Worm (Caenorhabditis elegans) whole organism, L4 larva: Measurements from ENCODE around the gene srx-8.

Experiments used
- D1046.2 ChIP-seq: fragments of 200-800 bp; sonication (Bioruptor generic); IDR thresholded peaks from 2 replicates; pipeline ENCODE4 v1.3.6; 2022; ENCODE audit warnings: missing genetic modification characterization, missing compliant biosample characterization
- F44E2.7 ChIP-seq: fragments of 200-800 bp; sonication (Bioruptor generic); IDR thresholded peaks from 2 replicates; pipeline ENCODE4 v2.1.2; 2022; ENCODE audit warnings: missing genetic modification characterization, missing compliant biosample characterization
- T26A8.4 ChIP-seq: fragments of 200-800 bp; sonication (Bioruptor generic); IDR thresholded peaks from 2 replicates; pipeline ENCODE4 v1.3.6; 2022; ENCODE audit warnings: missing genetic modification characterization, missing compliant biosample characterization
- Y105C5A.15 ChIP-seq: fragments of 200-800 bp; sonication (Bioruptor generic); IDR thresholded peaks from 2 replicates; pipeline ENCODE4 v1.3.6; 2022; ENCODE audit warnings: missing genetic modification characterization, missing compliant biosample characterization
- Y48G9A.11 ChIP-seq: fragments of 200-800 bp; sonication (Bioruptor generic); IDR thresholded peaks from 2 replicates; pipeline ENCODE4 v1.3.6; 2022; ENCODE audit warnings: missing genetic modification reagents, missing genetic modification characterization, missing compliant biosample characterization
- Y5F2A.4 ChIP-seq: fragments of 200-800 bp; sonication (Bioruptor generic); optimal IDR thresholded peaks from 2 replicates; lab custom pipeline; 2018; ENCODE audit warnings: mild to moderate bottlenecking, missing genetic modification characterization, missing compliant biosample characterization
- Y75B8A.6 ChIP-seq: fragments of 200-800 bp; sonication (Bioruptor generic); IDR thresholded peaks from 2 replicates; pipeline ENCODE4 v1.3.6; 2022; ENCODE audit warnings: missing genetic modification reagents, missing genetic modification characterization, missing compliant biosample characterization
- ZK337.2 ChIP-seq: fragments of 200-800 bp; sonication (Bioruptor generic); IDR thresholded peaks from 2 replicates; pipeline ENCODE4 v1.3.6; 2022; ENCODE audit warnings: missing genetic modification reagents, missing genetic modification characterization, missing compliant biosample characterization
- ama-1 ChIP-seq: fragments of 150-350 bp; optimal IDR thresholded peaks from 2 replicates; lab custom pipeline; 2014; ENCODE audit warnings: inconsistent platforms, mixed read lengths
- arid-1 ChIP-seq: fragments of 200-800 bp; sonication (Bioruptor generic); conservative IDR thresholded peaks from 2 replicates; pipeline ENCODE4 v1.3.6; 2022; ENCODE audit warnings: missing genetic modification reagents, missing genetic modification characterization, missing compliant biosample characterization
- ceh-28 ChIP-seq: fragments of 150-350 bp; optimal IDR thresholded peaks from 2 replicates; lab custom pipeline; 2014; ENCODE audit warnings: missing biosample characterization, missing genetic modification reagents, missing genetic modification characterization
- ceh-62 ChIP-seq: sonication (generic microtip); optimal IDR thresholded peaks from 2 replicates; lab custom pipeline; 2017; ENCODE audit warnings: missing biosample characterization, missing genetic modification characterization
- ces-1 ChIP-seq: fragments of 150-350 bp; sonication (generic microtip); optimal IDR thresholded peaks from 4 replicates; lab custom pipeline; 2014; ENCODE audit warnings: missing biosample characterization, missing genetic modification reagents, missing genetic modification characterization
- cey-2 ChIP-seq: sonication (generic microtip); optimal IDR thresholded peaks from 3 replicates; lab custom pipeline; 2017; ENCODE audit warnings: missing genetic modification characterization, mild to moderate bottlenecking, missing compliant biosample characterization, antibody characterized with exemption, borderline replicate concordance; ENCODE audit not compliant: insufficient read depth
- daf-19 ChIP-seq: fragments of 200-800 bp; sonication (Bioruptor generic); conservative IDR thresholded peaks from 2 replicates; pipeline ENCODE4 v1.3.6; 2022; ENCODE audit warnings: missing genetic modification characterization, missing compliant biosample characterization
- daf-8 ChIP-seq: fragments of 200-800 bp; sonication (Bioruptor generic); IDR thresholded peaks from 2 replicates; pipeline ENCODE4 v1.3.6; 2022; ENCODE audit warnings: missing genetic modification characterization, missing compliant biosample characterization
- egl-43 ChIP-seq: fragments of 200-800 bp; sonication (Bioruptor generic); IDR thresholded peaks from 2 replicates; pipeline ENCODE4 v1.3.6; 2022; ENCODE audit warnings: missing genetic modification reagents, missing genetic modification characterization, missing compliant biosample characterization
- gei-8 ChIP-seq: fragments of 200-800 bp; sonication (Bioruptor generic); optimal IDR thresholded peaks from 2 replicates; lab custom pipeline; 2018; ENCODE audit warnings: mild to moderate bottlenecking, missing genetic modification characterization, missing compliant biosample characterization
- hlh-11 ChIP-seq: fragments of 200-800 bp; sonication (Bioruptor generic); optimal IDR thresholded peaks from 2 replicates; lab custom pipeline; 2018; ENCODE audit warnings: mild to moderate bottlenecking, missing genetic modification characterization, missing compliant biosample characterization
- hmg-1.1 ChIP-seq: fragments of 200-800 bp; sonication (Bioruptor generic); IDR thresholded peaks from 2 replicates; pipeline ENCODE4 v1.3.6; 2022; ENCODE audit warnings: missing genetic modification reagents, missing genetic modification characterization, missing compliant biosample characterization
- lim-7 ChIP-seq: fragments of 200-800 bp; sonication (Bioruptor generic); IDR thresholded peaks from 2 replicates; pipeline ENCODE4 v1.3.6; 2022; ENCODE audit warnings: missing genetic modification characterization, missing compliant biosample characterization
- lin-1 ChIP-seq: fragments of 200-800 bp; sonication (Bioruptor generic); IDR thresholded peaks from 2 replicates; pipeline ENCODE4 v1.3.6; 2022; ENCODE audit warnings: missing genetic modification reagents, missing genetic modification characterization, missing compliant biosample characterization
- lin-13 ChIP-seq: fragments of 150-350 bp; optimal IDR thresholded peaks from 2 replicates; lab custom pipeline; 2014; ENCODE audit warnings: missing biosample characterization, missing genetic modification reagents, missing genetic modification characterization
- lin-15B ChIP-seq: fragments of 150-350 bp; sonication (generic microtip); optimal IDR thresholded peaks from 3 replicates; lab custom pipeline; 2014; ENCODE audit warnings: missing biosample characterization, missing genetic modification characterization
- lsy-2 ChIP-seq, 2 experiments: fragments of 150-350 bp in 1 of 2; sonication (generic microtip) in 1 of 2; optimal IDR thresholded peaks; 2 replicates each; lab custom pipeline; 2014 to 2017; ENCODE audit warnings: missing biosample characterization in 2 of 2, missing genetic modification characterization in 2 of 2
- madf-9 ChIP-seq: fragments of 200-800 bp; sonication (Bioruptor generic); conservative IDR thresholded peaks from 2 replicates; pipeline ENCODE4 v1.3.6; 2022; ENCODE audit warnings: missing genetic modification reagents, missing genetic modification characterization, missing compliant biosample characterization
- mdt-29 ChIP-seq: fragments of 200-800 bp; sonication (Bioruptor generic); IDR thresholded peaks from 2 replicates; pipeline ENCODE4 v1.3.6; 2022; ENCODE audit warnings: missing genetic modification reagents, missing genetic modification characterization, missing compliant biosample characterization
- mep-1 ChIP-seq: fragments of 150-350 bp; sonication (generic microtip); optimal IDR thresholded peaks from 3 replicates; lab custom pipeline; 2014; ENCODE audit warnings: missing biosample characterization, missing genetic modification characterization
- mxl-2 ChIP-seq: fragments of 200-800 bp; sonication (Bioruptor generic); conservative IDR thresholded peaks from 2 replicates; pipeline ENCODE4 v1.3.6; 2022; ENCODE audit warnings: missing genetic modification reagents, missing genetic modification characterization, missing compliant biosample characterization
- nhr-10 ChIP-seq: fragments of 150-350 bp; optimal IDR thresholded peaks from 2 replicates; lab custom pipeline; 2014; ENCODE audit warnings: missing biosample characterization, missing genetic modification characterization
- nhr-102 ChIP-seq: sonication (generic microtip); optimal IDR thresholded peaks from 2 replicates; lab custom pipeline; 2016; ENCODE audit warnings: mild to moderate bottlenecking, missing genetic modification characterization, moderate library complexity, missing compliant biosample characterization
- nhr-237 ChIP-seq: sonication (generic microtip); optimal IDR thresholded peaks from 2 replicates; lab custom pipeline; 2017; ENCODE audit warnings: missing biosample characterization, missing genetic modification characterization
- nhr-76 ChIP-seq: fragments of 150-350 bp; optimal IDR thresholded peaks from 2 replicates; lab custom pipeline; 2014; ENCODE audit warnings: missing biosample characterization, missing genetic modification characterization
- pqm-1 ChIP-seq: sonication (generic microtip); optimal IDR thresholded peaks from 2 replicates; lab custom pipeline; 2017; ENCODE audit warnings: missing biosample characterization, missing genetic modification characterization
- rbr-2 ChIP-seq: sonication (generic microtip); optimal IDR thresholded peaks from 2 replicates; lab custom pipeline; 2016; ENCODE audit warnings: missing genotype, missing genetic modification characterization, missing compliant biosample characterization
- spr-3 ChIP-seq: fragments of 200-800 bp; sonication (Bioruptor generic); optimal IDR thresholded peaks from 2 replicates; lab custom pipeline; 2018; ENCODE audit warnings: mild to moderate bottlenecking, missing genetic modification characterization, missing compliant biosample characterization
- unc-39 ChIP-seq: sonication (generic microtip); optimal IDR thresholded peaks from 2 replicates; lab custom pipeline; 2017; ENCODE audit warnings: missing biosample characterization, missing genetic modification characterization
- unc-62 ChIP-seq, 3 experiments: fragments of 150-350 bp in 1 of 3; sonication (generic microtip); optimal IDR thresholded peaks in 2 of 3; peaks in 1 of 3; 1 replicate in 1 of 3; 2 replicates in 2 of 3; lab custom pipeline; 2014 to 2017; ENCODE audit warnings: missing biosample characterization in 3 of 3, missing genetic modification characterization in 3 of 3, missing genetic modification reagents in 3 of 3, missing genotype in 1 of 3
- vab-7 ChIP-seq: fragments of 200-800 bp; sonication (Bioruptor generic); IDR thresholded peaks from 2 replicates; pipeline ENCODE4 v1.3.6; 2022; ENCODE audit warnings: missing genetic modification reagents, missing genetic modification characterization, missing compliant biosample characterization
- zag-1 ChIP-seq: fragments of 150-350 bp; optimal IDR thresholded peaks from 2 replicates; lab custom pipeline; 2014; ENCODE audit warnings: missing biosample characterization, missing genetic modification characterization
- ztf-11 ChIP-seq: fragments of 150-350 bp; optimal IDR thresholded peaks from 2 replicates; lab custom pipeline; 2014; ENCODE audit warnings: missing biosample characterization, missing genetic modification characterization

The srx-8 gene

DNA sequence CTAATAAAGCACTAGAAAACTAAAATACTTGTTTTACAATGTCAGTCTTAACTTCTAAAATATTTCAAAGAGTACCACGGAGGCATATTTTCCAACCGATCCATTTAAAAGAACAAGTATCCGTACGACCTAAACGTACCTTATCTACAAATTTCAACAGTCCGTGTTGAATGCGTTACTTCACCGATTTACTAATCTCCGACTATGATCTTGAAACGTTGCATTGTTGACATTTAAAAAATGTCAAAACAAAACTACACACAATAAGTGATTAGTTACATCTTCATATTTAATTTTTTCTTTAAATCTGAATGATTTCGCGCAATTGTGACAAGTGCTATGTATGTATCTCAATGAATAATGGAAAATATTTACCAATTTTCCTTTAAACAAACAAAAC, 41.9 kb upstream of the srx-8 start:
- TF ChIP-seq D1046.2 (GFP tag; lab: Robert Waterston, UW) (no peak), daf-8 (GFP tag; lab: Robert Waterston, UW) (no peak), Y75B8A.6 (GFP tag; lab: Robert Waterston, UW) (no peak), nhr-237 (tag; lab: Kevin White, UChicago) (no peak), gei-8 (GFP tag; lab: Kevin White, UChicago) (no peak), daf-19 (GFP tag; lab: Robert Waterston, UW) (no peak), lin-1 (GFP tag; lab: Robert Waterston, UW) (no peak), ZK337.2 (no peak), cey-2 (tag; lab: Kevin White, UChicago) (no peak), lin-15B (no peak), egl-43 (GFP tag; lab: Robert Waterston, UW) (no peak), nhr-102 (tag; lab: Kevin White, UChicago) (no peak), unc-39 (tag; lab: Kevin White, UChicago) (no peak), mxl-2 (no peak), Y48G9A.11 (GFP tag; lab: Robert Waterston, UW) (no peak), lim-7 (no peak), hlh-11 (tag; lab: Kevin White, UChicago) (no peak)

- TF ChIP-seq lin-13 (GFP tag; lab: Kevin White, UChicago) (no peak), ztf-11 (tag; lab: Kevin White, UChicago) (no peak), nhr-10 (tag; lab: Kevin White, UChicago) (no peak), rbr-2 (no peak), Y75B8A.6 (GFP tag; lab: Robert Waterston, UW) (no peak), hmg-1.1 (GFP tag; lab: Robert Waterston, UW) (no peak)
These were observed 41.0 kb upstream of the srx-8 start for ce11 chrV:596923-597322.

ce11 chrV:592959-593358, 37.0 kb upstream of the srx-8 start, which contains the start of gene ZK488.5:
TSS of gene ZK488.5 (plus strand) at chrV:593259.
- TF ChIP-seq nhr-76 (tag; lab: Kevin White, UChicago), result no peak
- no peak for TF ChIP-seq Y48G9A.11 (GFP tag; lab: Robert Waterston, UW)
- TF ChIP-seq ces-1 (GFP tag; lab: Kevin White, UChicago), result no peak
- TF ChIP-seq vab-7 (GFP tag; lab: Robert Waterston, UW), result no peak
- no peak for TF ChIP-seq Y5F2A.4
- no peak for TF ChIP-seq Y105C5A.15 (GFP tag; lab: Robert Waterston, UW)
- no peak for TF ChIP-seq mdt-29 (GFP tag; lab: Robert Waterston, UW)
- TF ChIP-seq unc-39 (tag; lab: Kevin White, UChicago), result no peak
- TF ChIP-seq ceh-62, result no peak
- no peak for TF ChIP-seq zag-1

DNA sequence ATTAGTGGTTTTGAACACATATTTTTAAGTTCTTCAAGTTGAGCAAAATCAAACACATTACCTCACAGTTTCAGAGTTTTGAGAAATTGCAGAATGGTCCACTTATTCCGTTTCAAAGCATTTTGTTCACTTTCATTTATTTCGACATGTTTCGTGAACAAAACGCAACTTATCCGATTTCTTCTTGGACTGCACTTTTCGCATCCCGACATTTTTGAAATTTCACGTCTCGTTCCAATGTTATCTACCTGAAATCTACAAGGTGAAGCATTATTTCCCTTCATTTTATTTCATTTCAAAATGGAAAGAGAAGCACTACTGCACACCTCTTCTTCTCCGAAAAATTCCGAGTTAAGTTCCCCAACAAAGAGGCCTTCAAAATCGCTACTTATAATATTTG, 34.2 kb upstream of the srx-8 start, which contains the start of gene ZK488.6:
Gene ZK488.6 (plus strand): TSS at position 301 of the 400 bp plus-strand sequence.
- TF ChIP-seq spr-3 (GFP tag; lab: Kevin White, UChicago) (no peak), mep-1 (tag; lab: Kevin White, UChicago) (no peak), lsy-2 (tag; optimal IDR thresholded peaks at IDR 0.05; lab: Kevin White, UChicago) (no peak), nhr-237 (tag; lab: Kevin White, UChicago) (no peak), ama-1 (no peak), madf-9 (GFP tag; lab: Robert Waterston, UW) (no peak), T26A8.4 (no peak), arid-1 (GFP tag; lab: Robert Waterston, UW) (no peak), unc-62 (GFP tag; optimal IDR thresholded peaks at IDR 0.05 in 1 of 2; lab: Kevin White, UChicago) (no peak), unc-62 (tag; optimal IDR thresholded peaks at IDR 0.05; lab: Kevin White, UChicago) (no peak), F44E2.7 (GFP tag; lab: Robert Waterston, UW) (no peak), pqm-1 (no peak), ceh-28 (tag; lab: Kevin White, UChicago) (no peak)
- TF ChIP-seq, all 104 proteins: peak for 0
